Fruit fly (Drosophila melanogaster) whole organism, prepupa: ENCODE data around the gene CG5021.

Source experiments
- CG11762 ChIP-seq: fragments of 200-800 bp; sonication (Bioruptor generic); optimal IDR thresholded peaks from 3 replicates; lab custom pipeline; 2016; ENCODE audit warnings: missing biosample characterization, missing genetic modification characterization; ENCODE audit not compliant: insufficient read depth
- CG6276 ChIP-seq: fragments of 200-800 bp; sonication (Bioruptor generic); optimal IDR thresholded peaks from 2 replicates; lab custom pipeline; 2017; ENCODE audit warnings: missing biosample characterization, mild to moderate bottlenecking, missing genetic modification characterization
- CG6854 ChIP-seq: fragments of 200-800 bp; sonication (Bioruptor generic); optimal IDR thresholded peaks from 2 replicates; lab custom pipeline; 2017; ENCODE audit warnings: missing biosample characterization, mild to moderate bottlenecking, missing genetic modification characterization
- Gug ChIP-seq: fragments of 200-800 bp; sonication (Bioruptor generic); IDR thresholded peaks from 2 replicates; pipeline ENCODE4 v1.3.6; 2022; ENCODE audit warnings: missing biosample characterization, missing genetic modification characterization
- achi ChIP-seq: fragments of 200-800 bp; sonication (Bioruptor generic); optimal IDR thresholded peaks from 3 replicates; lab custom pipeline; 2016; ENCODE audit warnings: missing biosample characterization, missing genetic modification characterization
- acj6 ChIP-seq: fragments of 200-800 bp; sonication (Bioruptor generic); optimal IDR thresholded peaks from 3 replicates; lab custom pipeline; 2016; ENCODE audit warnings: missing biosample characterization, missing genetic modification characterization
- lz ChIP-seq: fragments of 200-800 bp; sonication (Bioruptor generic); optimal IDR thresholded peaks from 3 replicates; lab custom pipeline; 2016; ENCODE audit warnings: missing biosample characterization, missing genetic modification characterization
- spab ChIP-seq: fragments of 200-800 bp; sonication (Bioruptor generic); optimal IDR thresholded peaks from 2 replicates; lab custom pipeline; 2017; ENCODE audit warnings: missing biosample characterization, mild to moderate bottlenecking, missing genetic modification characterization, missing genetic modification reagents

- TF ChIP-seq spab (GFP tag; lab: Kevin White, UChicago) (no peak), acj6 (GFP tag; lab: Kevin White, UChicago) (no peak), CG6276 (no peak), CG11762 (GFP tag; lab: Kevin White, UChicago) (no peak), achi (GFP tag; lab: Kevin White, UChicago) (no peak), Gug (GFP tag; lab: Robert Waterston, UW) (no peak), lz (GFP tag; lab: Kevin White, UChicago) (no peak), CG6854 (GFP tag; lab: Kevin White, UChicago) (no peak)
Observed at dm6 chr3L:9013745-9014144, 47.1 kb downstream of the CG5021 start.
